Worm (Caenorhabditis elegans): ENCODE measurements around the gene nhr-214.

nhr-214 gene

DNA sequence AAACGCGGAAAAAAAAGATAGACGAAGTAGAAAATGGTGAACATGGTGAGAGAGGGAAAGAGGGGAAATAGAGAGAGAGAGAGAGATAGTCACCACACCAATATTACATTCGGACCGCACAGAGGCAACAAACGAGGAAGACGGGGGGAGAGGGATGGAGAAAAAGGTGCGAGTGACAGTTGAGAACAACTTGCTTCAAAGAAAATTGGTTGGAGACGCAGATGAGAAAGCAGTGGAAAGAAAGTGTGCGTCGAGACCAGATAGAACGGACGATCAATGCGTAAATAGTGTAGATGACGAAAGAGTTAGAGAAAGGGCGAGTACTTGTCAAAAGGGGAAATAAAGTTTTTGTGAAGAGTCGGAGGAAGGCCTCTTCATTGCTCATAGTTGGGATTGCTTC is 31.5 kb downstream of the nhr-214 start (continued):
- TF ChIP-seq dpl-1 (GFP tag; optimal IDR thresholded peaks at IDR 0.05) = peak; percentile 30
- peak; percentile 81 for TF ChIP-seq hmg-1.1 (GFP tag; IDR thresholded peaks at IDR 0.05)
- TF ChIP-seq nhr-102 (tag; optimal IDR thresholded peaks at IDR 0.05) = peak; percentile 41
- TF ChIP-seq mep-1 (tag; optimal IDR thresholded peaks at IDR 0.05) = peak; percentile 92
- TF ChIP-seq nhr-28 (tag; optimal IDR thresholded peaks at IDR 0.05) = peak; percentile 90
- TF ChIP-seq F44E2.7 (GFP tag; IDR thresholded peaks at IDR 0.05) = no peak
- TF ChIP-seq madf-9 (GFP tag; conservative IDR thresholded peaks at IDR 0.05) = peak; percentile 42; the same call in 1 of the 2 replicates
- TF ChIP-seq hlh-11 (tag; optimal IDR thresholded peaks at IDR 0.05) = peak; percentile 86

DNA sequence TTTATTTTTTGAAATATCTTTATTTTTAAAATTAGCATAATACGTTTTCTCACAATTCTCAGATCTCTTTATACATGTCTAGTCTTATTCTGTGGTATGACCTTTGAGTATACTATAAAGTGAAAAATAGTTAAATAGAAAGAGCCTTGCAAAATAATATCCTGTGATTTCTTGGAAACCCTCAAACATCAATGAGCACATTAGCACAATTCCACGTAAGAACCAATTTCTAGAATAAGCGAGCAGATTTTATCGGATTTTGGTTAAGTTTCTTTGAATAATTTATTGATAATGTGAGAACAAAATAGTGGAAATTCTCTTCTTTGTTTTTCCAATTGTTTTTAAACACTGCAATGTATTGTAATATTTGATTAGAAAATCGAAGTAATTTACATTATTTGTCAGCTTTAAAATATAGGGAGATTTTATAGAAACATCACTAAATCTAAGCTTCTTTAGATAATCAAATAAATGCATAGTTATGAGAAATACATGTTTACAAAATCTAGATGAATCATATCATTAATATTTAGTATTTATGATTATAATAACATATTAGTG is 32.8 kb downstream of the nhr-214 start:
- TF ChIP-seq pha-4 (GFP tag; IDR thresholded peaks at IDR 0.05) (no peak), pha-4 (tag; optimal IDR thresholded peaks at IDR 0.05) (no peak), ceh-44 (GFP tag; IDR thresholded peaks at IDR 0.05) (no peak), rbr-2 (tag; optimal IDR thresholded peaks at IDR 0.05) (no peak), R02D3.7 (tag; optimal IDR thresholded peaks at IDR 0.05) (no peak), nhr-11 (tag; optimal IDR thresholded peaks at IDR 0.05) (peak; percentile 28), zip-11 (GFP tag; IDR thresholded peaks at IDR 0.05) (no peak), nhr-28 (tag; optimal IDR thresholded peaks at IDR 0.05) (no peak), lir-3 (tag; optimal IDR thresholded peaks at IDR 0.05) (no peak), egl-43 (GFP tag; IDR thresholded peaks at IDR 0.05) (no peak), saeg-2 (GFP tag; IDR thresholded peaks at IDR 0.05) (no peak), unc-39 (tag; optimal IDR thresholded peaks at IDR 0.05) (no peak), F44E2.7 (GFP tag; IDR thresholded peaks at IDR 0.05) (no peak), T26A8.4 (GFP tag; IDR thresholded peaks at IDR 0.05) (no peak), aha-1 (tag) (peak; percentile 97)

DNA sequence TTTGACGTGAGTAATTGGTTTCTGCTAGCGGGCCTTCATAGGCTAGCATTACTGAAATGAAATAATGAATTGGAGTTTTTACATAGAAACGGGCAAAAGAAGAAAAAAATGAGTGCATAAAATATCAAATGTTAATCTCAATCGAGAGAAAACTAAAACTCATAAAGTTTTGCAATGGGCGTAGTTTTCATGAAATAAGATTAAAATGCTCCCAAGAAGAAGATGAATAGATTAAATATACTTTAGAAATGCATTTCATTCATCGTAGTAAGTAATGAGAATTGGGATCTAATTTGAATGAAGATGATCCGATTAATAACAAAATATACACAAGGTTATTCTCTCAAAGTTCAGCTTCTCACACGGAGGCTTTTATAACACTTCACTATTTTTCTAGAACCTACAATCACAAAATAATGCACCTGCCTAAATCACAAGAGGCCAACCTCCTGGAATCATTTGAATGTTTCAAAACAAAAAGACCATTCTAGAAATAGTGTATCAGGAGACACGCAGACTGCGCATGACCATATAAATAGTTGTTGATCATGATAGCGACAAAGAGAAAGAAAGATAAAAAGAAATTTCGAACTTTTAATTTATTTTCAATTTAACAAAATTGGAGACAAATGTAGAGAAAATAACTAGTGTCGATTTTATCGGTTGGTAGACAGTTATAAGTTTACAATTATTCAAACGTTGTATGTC is 33.9 kb downstream of the nhr-214 start, which contains the start of gene nhr-17:
Gene nhr-17 (minus strand): TSS at position 51 of the 708 bp plus-strand sequence.
- peak in 1 of 2 experiments; percentile 34 for TF ChIP-seq lsy-2 (tag; optimal IDR thresholded peaks at IDR 0.05)
- TF ChIP-seq cey-2 (tag; optimal IDR thresholded peaks at IDR 0.05; ENCODE audit: borderline replicate concordance, insufficient read depth) = no peak
- no peak for TF ChIP-seq snpc-4 (tag; optimal IDR thresholded peaks at IDR 0.05)
- TF ChIP-seq ceh-44 (GFP tag; IDR thresholded peaks at IDR 0.05) = no peak
- peak; percentile 15 for TF ChIP-seq nhr-11 (tag; optimal IDR thresholded peaks at IDR 0.05)
- TF ChIP-seq hlh-11 (tag; optimal IDR thresholded peaks at IDR 0.05) = peak; percentile 60
- peak; percentile 95 for TF ChIP-seq mdt-29 (GFP tag; IDR thresholded peaks at IDR 0.05)
- TF ChIP-seq nhr-77 (tag; optimal IDR thresholded peaks at IDR 0.05) = peak; percentile 30
- TF ChIP-seq zfp-3 (GFP tag; conservative IDR thresholded peaks at IDR 0.05) = no peak
- TF ChIP-seq mdl-1 (tag; optimal IDR thresholded peaks at IDR 0.05) = peak in 1 of 2 experiments; percentile 8
- no peak for TF ChIP-seq fos-1 (tag; optimal IDR thresholded peaks at IDR 0.05)
- no peak for TF ChIP-seq daf-16 (GFP tag; optimal IDR thresholded peaks at IDR 0.05)
- peak; percentile 93 for TF ChIP-seq daf-16 (tag; optimal IDR thresholded peaks at IDR 0.05)
- TF ChIP-seq aly-2 (tag; optimal IDR thresholded peaks at IDR 0.05) = no peak
- TF ChIP-seq spr-3 (GFP tag; optimal IDR thresholded peaks at IDR 0.05) = no peak
- 0 out of 2 replicates have a peak, but pooled peaks have one; percentile 5 for TF ChIP-seq Y75B8A.6 (GFP tag; IDR thresholded peaks at IDR 0.05)
- TF ChIP-seq unc-62 (GFP tag; optimal IDR thresholded peaks at IDR 0.05 in 1 of 2) = peak in 1 of 2 experiments; percentile 88
- TF ChIP-seq unc-62 (tag; optimal IDR thresholded peaks at IDR 0.05) = no peak
- TF ChIP-seq hlh-30 (tag; optimal IDR thresholded peaks at IDR 0.05; ENCODE audit: insufficient read depth) = peak; percentile 97
- no peak for TF ChIP-seq F44E2.7 (GFP tag; IDR thresholded peaks at IDR 0.05)
- peak; percentile 81 for TF ChIP-seq nhr-28 (tag; optimal IDR thresholded peaks at IDR 0.05)
- TF ChIP-seq dve-1 (tag; optimal IDR thresholded peaks at IDR 0.05; ENCODE audit: insufficient read depth) = peak; percentile 76
- 0 out of 2 replicates have a peak, but pooled peaks have one; percentile 9 for TF ChIP-seq nhr-42 (GFP tag; IDR thresholded peaks at IDR 0.05)
- peak; percentile 44; the same call in 1 of the 2 replicates for TF ChIP-seq T26A8.4 (GFP tag; IDR thresholded peaks at IDR 0.05)
- peak; percentile 84 for TF ChIP-seq aha-1 (tag)
- peak; percentile 44 for TF ChIP-seq mep-1 (tag; optimal IDR thresholded peaks at IDR 0.05)
- TF ChIP-seq dmd-6 (GFP tag; IDR thresholded peaks at IDR 0.05) = peak; percentile 47

Data from whole organism, L4 larva.